Fruit fly (Drosophila melanogaster) whole organism, larva: ENCODE results near the gene CG7101.

Experiments
- noc ChIP-seq: fragments of 200-800 bp; sonication (Bioruptor generic); optimal IDR thresholded peaks from 3 replicates; lab custom pipeline; 2019; ENCODE audit warnings: missing biosample characterization, mild to moderate bottlenecking, missing genetic modification characterization, moderate library complexity

Gene CG7101

dm6 chrX:18864483-18865358 lies 34.3 kb downstream of the CG7101 start:
- no peak for TF ChIP-seq noc

- no peak for TF ChIP-seq noc
Observed at dm6 chrX:18866289-18866832, 36.0 kb downstream of the CG7101 start.

- no peak for TF ChIP-seq noc
Observed at dm6 chrX:18868142-18868541, 37.8 kb downstream of the CG7101 start.

dm6 chrX:18869489-18870132 lies 39.2 kb downstream of the CG7101 start:
- TF ChIP-seq noc: no peak
